Worm (Caenorhabditis elegans) whole organism, L1 larva: ENCODE results near the gene cgt-1.

Source experiments
- elt-2 ChIP-seq: sonication (generic microtip); optimal IDR thresholded peaks from 2 replicates; lab custom pipeline; 2016; ENCODE audit warnings: missing genetic modification characterization, mild to moderate bottlenecking, inconsistent platforms, missing compliant biosample characterization, missing genetic modification reagents
- lsy-2 ChIP-seq, 2 experiments: fragments of 150-350 bp; optimal IDR thresholded peaks; 2 replicates each; lab custom pipeline; 2014; ENCODE audit warnings: missing biosample characterization in 2 of 2, missing genetic modification characterization in 2 of 2

ce11 chrV:15885967-15886366 lies 2.7 kb downstream of the cgt-1 start, which contains the start of gene T06C12.9:
- TF ChIP-seq elt-2 (tag; lab: Kevin White, UChicago) = no peak
- no peak for TF ChIP-seq lsy-2 (tag; optimal IDR thresholded peaks at IDR 0.05; lab: Kevin White, UChicago)
